Worm (Caenorhabditis elegans): ENCODE results near the gene F39G3.5.

DNA sequence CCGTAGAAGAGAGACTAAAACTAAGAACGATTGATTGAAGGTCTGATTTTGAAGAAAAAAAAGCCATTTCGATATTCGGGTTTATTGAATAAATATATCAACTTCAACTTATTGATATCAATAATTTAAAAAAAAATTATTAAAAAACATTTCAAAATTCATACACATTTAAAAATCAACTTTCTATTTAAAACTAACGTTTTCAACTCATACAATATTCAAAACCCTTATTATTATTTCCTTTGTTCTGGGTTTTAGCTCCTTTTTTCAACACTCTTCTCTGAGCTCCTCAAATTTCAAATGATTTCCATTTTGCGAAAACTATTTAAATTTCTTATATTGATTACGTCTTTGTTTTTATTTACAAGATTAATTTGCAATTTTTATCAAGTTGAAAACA lies 22.9 kb downstream of the F39G3.5 start, which contains the start of gene C18G1.7:
- TF ChIP-seq egl-27 (tag; optimal IDR thresholded peaks at IDR 0.05) (no peak), aly-2 (tag; optimal IDR thresholded peaks at IDR 0.05) (no peak), nhr-28 (tag; optimal IDR thresholded peaks at IDR 0.05) (no peak), sea-2 (GFP tag; optimal IDR thresholded peaks at IDR 0.05) (no peak), snpc-4 (tag; optimal IDR thresholded peaks at IDR 0.05) (no peak), elt-3 (tag; optimal IDR thresholded peaks at IDR 0.05) (no peak), pqm-1 (tag; optimal IDR thresholded peaks at IDR 0.05) (no peak), unc-62 (GFP tag; optimal IDR thresholded peaks at IDR 0.05) (no peak), mml-1 (tag; optimal IDR thresholded peaks at IDR 0.05) (no peak), ztf-4 (tag; optimal IDR thresholded peaks at IDR 0.05) (no peak), ama-1 (optimal IDR thresholded peaks at IDR 0.05) (no peak), lin-39 (tag; optimal IDR thresholded peaks at IDR 0.05) (no peak)

All from whole organism, L3 larva.